Worm (Caenorhabditis elegans) whole organism, L4 larva: ENCODE measurements around the gene coh-3.

Experiments used
- F10B5.3 ChIP-seq: sonication (generic microtip); optimal IDR thresholded peaks from 2 replicates; lab custom pipeline; 2016; ENCODE audit warnings: mild to moderate bottlenecking, missing genetic modification characterization, missing compliant biosample characterization
- F26F4.8 ChIP-seq: fragments of 200-800 bp; sonication (Bioruptor generic); conservative IDR thresholded peaks from 2 replicates; pipeline ENCODE4 v1.3.6; 2022; ENCODE audit warnings: missing genetic modification characterization, missing compliant biosample characterization
- F44E2.7 ChIP-seq: fragments of 200-800 bp; sonication (Bioruptor generic); IDR thresholded peaks from 2 replicates; pipeline ENCODE4 v2.1.2; 2022; ENCODE audit warnings: missing genetic modification characterization, missing compliant biosample characterization
- F49E8.2 ChIP-seq: sonication (generic microtip); optimal IDR thresholded peaks from 2 replicates; lab custom pipeline; 2016; ENCODE audit warnings: missing compliant biosample characterization, mild to moderate bottlenecking, missing genetic modification characterization, borderline replicate concordance
- R02D3.7 ChIP-seq: fragments of 150-350 bp; sonication (generic microtip); optimal IDR thresholded peaks from 3 replicates; lab custom pipeline; 2014; ENCODE audit warnings: missing biosample characterization, missing genetic modification characterization
- T20F7.1 ChIP-seq: fragments of 200-800 bp; sonication (Bioruptor generic); optimal IDR thresholded peaks from 2 replicates; lab custom pipeline; 2018; ENCODE audit warnings: mild to moderate bottlenecking, missing genetic modification characterization, missing compliant biosample characterization
- T26A8.4 ChIP-seq: fragments of 200-800 bp; sonication (Bioruptor generic); IDR thresholded peaks from 2 replicates; pipeline ENCODE4 v1.3.6; 2022; ENCODE audit warnings: missing genetic modification characterization, missing compliant biosample characterization
- Y105C5A.15 ChIP-seq: fragments of 200-800 bp; sonication (Bioruptor generic); IDR thresholded peaks from 2 replicates; pipeline ENCODE4 v1.3.6; 2022; ENCODE audit warnings: missing genetic modification characterization, missing compliant biosample characterization
- Y48G9A.11 ChIP-seq: fragments of 200-800 bp; sonication (Bioruptor generic); IDR thresholded peaks from 2 replicates; pipeline ENCODE4 v1.3.6; 2022; ENCODE audit warnings: missing genetic modification reagents, missing genetic modification characterization, missing compliant biosample characterization
- aha-1 ChIP-seq: fragments of 150-350 bp; peaks from one replicate; lab custom pipeline; 2014; ENCODE audit warnings: missing biosample characterization, missing genetic modification characterization
- ama-1 ChIP-seq: fragments of 150-350 bp; optimal IDR thresholded peaks from 2 replicates; lab custom pipeline; 2014; ENCODE audit warnings: inconsistent platforms, mixed read lengths
- ceh-82 ChIP-seq: sonication (generic microtip); optimal IDR thresholded peaks from 2 replicates; lab custom pipeline; 2017; ENCODE audit warnings: missing biosample characterization, missing genetic modification characterization
- ctbp-1 ChIP-seq: fragments of 200-800 bp; sonication (Bioruptor generic); IDR thresholded peaks from 2 replicates; pipeline ENCODE4 v1.3.6; 2022; ENCODE audit warnings: missing genetic modification reagents, missing genetic modification characterization, missing compliant biosample characterization
- daf-16 ChIP-seq, 3 experiments: sonication (generic microtip); optimal IDR thresholded peaks; 2 replicates each; lab custom pipeline; 2016 to 2017; ENCODE audit warnings: missing genetic modification characterization in 3 of 3, missing genetic modification reagents in 3 of 3, mild to moderate bottlenecking in 2 of 3, missing compliant biosample characterization in 2 of 3, missing biosample characterization in 1 of 3, moderate library complexity in 1 of 3
- dmd-8 ChIP-seq: fragments of 200-800 bp; sonication (Bioruptor generic); IDR thresholded peaks from 2 replicates; pipeline ENCODE4 v1.3.6; 2022; ENCODE audit warnings: missing genetic modification characterization, missing compliant biosample characterization
- dpl-1 ChIP-seq: fragments of 150-350 bp; optimal IDR thresholded peaks from 2 replicates; lab custom pipeline; 2014; ENCODE audit warnings: missing biosample characterization, missing genetic modification reagents, missing genetic modification characterization
- duxl-1 ChIP-seq: sonication (generic microtip); optimal IDR thresholded peaks from 2 replicates; lab custom pipeline; 2016; ENCODE audit warnings: mild to moderate bottlenecking, missing genetic modification characterization, moderate library complexity, missing compliant biosample characterization; ENCODE audit not compliant: poor library complexity
- dve-1 ChIP-seq: sonication (generic microtip); optimal IDR thresholded peaks from 2 replicates; lab custom pipeline; 2017; ENCODE audit warnings: antibody characterized with exemption, mild to moderate bottlenecking, missing genetic modification characterization, missing compliant biosample characterization; ENCODE audit not compliant: insufficient read depth
- fos-1 ChIP-seq: fragments of 150-350 bp; optimal IDR thresholded peaks from 2 replicates; lab custom pipeline; 2014; ENCODE audit warnings: missing biosample characterization, missing genetic modification characterization
- hlh-11 ChIP-seq: fragments of 200-800 bp; sonication (Bioruptor generic); optimal IDR thresholded peaks from 2 replicates; lab custom pipeline; 2018; ENCODE audit warnings: mild to moderate bottlenecking, missing genetic modification characterization, missing compliant biosample characterization
- hlh-30 ChIP-seq: sonication (generic microtip); optimal IDR thresholded peaks from 2 replicates; lab custom pipeline; 2017; ENCODE audit warnings: antibody characterized with exemption, mild to moderate bottlenecking, missing genetic modification characterization, missing compliant biosample characterization; ENCODE audit not compliant: insufficient read depth
- hmg-1.1 ChIP-seq: fragments of 200-800 bp; sonication (Bioruptor generic); IDR thresholded peaks from 2 replicates; pipeline ENCODE4 v1.3.6; 2022; ENCODE audit warnings: missing genetic modification reagents, missing genetic modification characterization, missing compliant biosample characterization
- jun-1 ChIP-seq: fragments of 150-350 bp; optimal IDR thresholded peaks from 2 replicates; lab custom pipeline; 2014; ENCODE audit warnings: missing biosample characterization, missing genetic modification reagents, missing genetic modification characterization
- lim-7 ChIP-seq: fragments of 200-800 bp; sonication (Bioruptor generic); IDR thresholded peaks from 2 replicates; pipeline ENCODE4 v1.3.6; 2022; ENCODE audit warnings: missing genetic modification characterization, missing compliant biosample characterization
- lin-38 ChIP-seq: fragments of 200-800 bp; sonication (Bioruptor generic); IDR thresholded peaks from 2 replicates; pipeline ENCODE4 v1.3.6; 2022; ENCODE audit warnings: missing genetic modification reagents, missing genetic modification characterization, missing compliant biosample characterization
- lin-39 ChIP-seq: fragments of 150-350 bp; optimal IDR thresholded peaks from 2 replicates; lab custom pipeline; 2014; ENCODE audit warnings: missing biosample characterization, missing genetic modification reagents, missing genetic modification characterization
- lsy-2 ChIP-seq, 2 experiments: fragments of 150-350 bp in 1 of 2; sonication (generic microtip) in 1 of 2; optimal IDR thresholded peaks; 2 replicates each; lab custom pipeline; 2014 to 2017; ENCODE audit warnings: missing biosample characterization in 2 of 2, missing genetic modification characterization in 2 of 2
- mep-1 ChIP-seq: fragments of 150-350 bp; sonication (generic microtip); optimal IDR thresholded peaks from 3 replicates; lab custom pipeline; 2014; ENCODE audit warnings: missing biosample characterization, missing genetic modification characterization
- mes-2 ChIP-seq: sonication (generic microtip); optimal IDR thresholded peaks from 2 replicates; lab custom pipeline; 2016; ENCODE audit warnings: missing genotype, mild to moderate bottlenecking, missing genetic modification characterization, missing compliant biosample characterization; ENCODE audit not compliant: poor library complexity, severe bottlenecking
- mxl-2 ChIP-seq: fragments of 200-800 bp; sonication (Bioruptor generic); conservative IDR thresholded peaks from 2 replicates; pipeline ENCODE4 v1.3.6; 2022; ENCODE audit warnings: missing genetic modification reagents, missing genetic modification characterization, missing compliant biosample characterization
- nhr-102 ChIP-seq: sonication (generic microtip); optimal IDR thresholded peaks from 2 replicates; lab custom pipeline; 2016; ENCODE audit warnings: mild to moderate bottlenecking, missing genetic modification characterization, moderate library complexity, missing compliant biosample characterization
- nhr-111 ChIP-seq: fragments of 200-800 bp; sonication (Bioruptor generic); optimal IDR thresholded peaks from 2 replicates; lab custom pipeline; 2018; ENCODE audit warnings: mild to moderate bottlenecking, missing genetic modification characterization, missing compliant biosample characterization
- nhr-28 ChIP-seq: fragments of 150-350 bp; optimal IDR thresholded peaks from 2 replicates; lab custom pipeline; 2014; ENCODE audit warnings: missing biosample characterization, missing genetic modification characterization
- nhr-76 ChIP-seq: fragments of 150-350 bp; optimal IDR thresholded peaks from 2 replicates; lab custom pipeline; 2014; ENCODE audit warnings: missing biosample characterization, missing genetic modification characterization
- pha-4 ChIP-seq, 2 experiments: fragments of 150-350 bp in 1 of 2; fragments of 200-800 bp in 1 of 2; sonication (Bioruptor generic) in 1 of 2; IDR thresholded peaks in 1 of 2; optimal IDR thresholded peaks in 1 of 2; 2 replicates each; pipeline versions ENCODE4 v1.3.6 to Lab custom; 2014 to 2022; ENCODE audit warnings: missing genetic modification characterization in 2 of 2, missing genetic modification reagents in 2 of 2, missing biosample characterization in 1 of 2, missing compliant biosample characterization in 1 of 2
- pqm-1 ChIP-seq: sonication (generic microtip); optimal IDR thresholded peaks from 2 replicates; lab custom pipeline; 2017; ENCODE audit warnings: missing biosample characterization, missing genetic modification characterization
- sdz-12 ChIP-seq: fragments of 200-800 bp; sonication (Bioruptor generic); optimal IDR thresholded peaks from 2 replicates; lab custom pipeline; 2018; ENCODE audit warnings: mild to moderate bottlenecking, missing genetic modification characterization, missing compliant biosample characterization
- set-16 ChIP-seq: fragments of 200-800 bp; sonication (Bioruptor generic); IDR thresholded peaks from 2 replicates; pipeline ENCODE4 v1.3.6; 2022; ENCODE audit warnings: missing genetic modification reagents, missing genetic modification characterization, missing compliant biosample characterization
- unc-62 ChIP-seq, 3 experiments: fragments of 150-350 bp in 1 of 3; sonication (generic microtip); optimal IDR thresholded peaks in 2 of 3; peaks in 1 of 3; 1 replicate in 1 of 3; 2 replicates in 2 of 3; lab custom pipeline; 2014 to 2017; ENCODE audit warnings: missing biosample characterization in 3 of 3, missing genetic modification characterization in 3 of 3, missing genetic modification reagents in 3 of 3, missing genotype in 1 of 3
- zag-1 ChIP-seq: fragments of 150-350 bp; optimal IDR thresholded peaks from 2 replicates; lab custom pipeline; 2014; ENCODE audit warnings: missing biosample characterization, missing genetic modification characterization
- ztf-11 ChIP-seq: fragments of 150-350 bp; optimal IDR thresholded peaks from 2 replicates; lab custom pipeline; 2014; ENCODE audit warnings: missing biosample characterization, missing genetic modification characterization
- ztf-7 ChIP-seq: fragments of 150-350 bp; optimal IDR thresholded peaks from 2 replicates; lab custom pipeline; 2014; ENCODE audit warnings: missing biosample characterization, missing genetic modification characterization

coh-3 gene

DNA sequence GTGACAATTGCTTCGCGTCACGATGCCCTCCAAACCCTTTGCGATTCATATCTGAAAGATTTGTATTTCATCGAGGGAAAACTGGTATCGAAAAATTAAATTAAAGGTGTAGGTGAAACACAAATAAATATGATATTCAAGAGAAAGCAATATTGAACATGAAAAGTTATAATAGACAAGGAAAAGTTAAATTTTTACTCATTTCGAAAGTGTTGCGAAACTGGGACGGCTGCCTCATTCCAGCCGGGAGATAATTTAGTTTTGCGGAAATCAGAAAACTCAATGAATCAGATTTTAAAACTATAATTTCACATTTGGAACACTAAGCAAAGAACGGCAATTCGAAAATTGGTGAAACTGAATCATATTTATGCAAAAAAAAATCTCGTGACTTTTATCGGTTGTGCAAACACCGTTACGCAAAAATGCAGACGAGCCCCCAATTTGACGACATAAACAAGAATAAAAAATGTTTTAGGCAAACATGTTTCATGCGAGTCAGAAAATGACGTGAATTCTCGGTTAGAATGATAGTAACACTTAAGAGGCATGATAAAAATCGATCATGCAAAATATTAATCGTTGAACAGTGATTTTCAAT is 42.2 kb upstream of the coh-3 start, which contains the start of the genes nxf-1 and C15H11.11 (continued):
- peak; percentile 68 for TF ChIP-seq dpl-1 (GFP tag; lab: Kevin White, UChicago)
- peak; percentile 43; the same call in 1 of the 2 replicates for TF ChIP-seq hmg-1.1
- no peak for TF ChIP-seq fos-1 (tag; lab: Kevin White, UChicago)
- no peak for TF ChIP-seq F26F4.8 (GFP tag; lab: Robert Waterston, UW)
- TF ChIP-seq unc-62 (GFP tag; optimal IDR thresholded peaks at IDR 0.05 in 1 of 2; lab: Kevin White, UChicago): no peak
- no peak for TF ChIP-seq unc-62 (tag; optimal IDR thresholded peaks at IDR 0.05; lab: Kevin White, UChicago)
- no peak for TF ChIP-seq zag-1 (tag; lab: Kevin White, UChicago)
- no peak for TF ChIP-seq F44E2.7 (GFP tag; lab: Robert Waterston, UW)
- peak; percentile 49 for TF ChIP-seq ama-1 (lab: Kevin White, UChicago)
- peak; percentile 80 for TF ChIP-seq dve-1
- TF ChIP-seq duxl-1 (tag; lab: Kevin White, UChicago): peak; percentile 39
- peak; percentile 99 for TF ChIP-seq hlh-30 (tag; lab: Kevin White, UChicago)
- TF ChIP-seq T26A8.4 (GFP tag; lab: Robert Waterston, UW): peak; percentile 60
- peak; percentile 84 for TF ChIP-seq hlh-11 (tag; lab: Kevin White, UChicago)
- no peak for TF ChIP-seq mxl-2 (GFP tag; lab: Robert Waterston, UW)
- peak; percentile 72 for TF ChIP-seq nhr-102 (tag; lab: Kevin White, UChicago)
- no peak for TF ChIP-seq lim-7 (GFP tag; lab: Robert Waterston, UW)
- no peak for TF ChIP-seq ztf-11 (tag; lab: Kevin White, UChicago)
- TF ChIP-seq pha-4 (GFP tag; IDR thresholded peaks at IDR 0.05; lab: Robert Waterston, UW): no peak
- TF ChIP-seq pha-4 (tag; optimal IDR thresholded peaks at IDR 0.05; lab: Kevin White, UChicago): no peak
- no peak for TF ChIP-seq set-16
- peak; percentile 81 for TF ChIP-seq T20F7.1 (GFP tag; lab: Kevin White, UChicago)
- no peak for TF ChIP-seq sdz-12 (GFP tag; lab: Kevin White, UChicago)
- TF ChIP-seq, all 104 proteins: peak for 32

DNA sequence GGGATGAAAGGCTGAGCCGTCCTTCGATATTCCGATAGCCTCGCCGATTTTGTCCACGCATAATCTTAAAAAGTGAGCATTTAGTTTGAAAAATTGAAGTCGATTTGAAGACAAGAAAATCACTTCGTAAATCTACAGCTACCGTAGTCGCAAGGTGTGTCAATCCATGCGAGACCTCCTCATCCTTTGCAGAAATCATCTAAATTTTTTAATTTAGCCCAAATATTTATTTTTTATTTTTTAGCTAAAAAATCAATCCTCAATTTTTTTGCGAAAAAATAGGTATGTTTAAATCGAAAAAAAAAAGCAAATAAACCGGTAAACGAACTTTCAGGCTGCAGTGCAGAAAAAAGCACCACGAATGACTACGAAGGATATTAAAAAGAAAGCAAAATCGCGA is 39.5 kb upstream of the coh-3 start, which contains the start of the genes nxf-2 and set-31:
TSS of gene nxf-2 (minus strand) at position 101 of the 400 bp plus-strand sequence.
TSS of gene set-31 (plus strand) at position 169 of the 400 bp plus-strand sequence.
- TF ChIP-seq lsy-2 (tag; optimal IDR thresholded peaks at IDR 0.05; lab: Kevin White, UChicago) (peak in 1 of 2 experiments; percentile 19), nhr-28 (tag; lab: Kevin White, UChicago) (no peak), R02D3.7 (tag; lab: Kevin White, UChicago) (peak; percentile 39), ceh-82 (no peak), sdz-12 (GFP tag; lab: Kevin White, UChicago) (no peak), unc-62 (GFP tag; optimal IDR thresholded peaks at IDR 0.05 in 1 of 2; lab: Kevin White, UChicago) (peak in 1 of 2 experiments; percentile 19), unc-62 (tag; optimal IDR thresholded peaks at IDR 0.05; lab: Kevin White, UChicago) (no peak)

DNA sequence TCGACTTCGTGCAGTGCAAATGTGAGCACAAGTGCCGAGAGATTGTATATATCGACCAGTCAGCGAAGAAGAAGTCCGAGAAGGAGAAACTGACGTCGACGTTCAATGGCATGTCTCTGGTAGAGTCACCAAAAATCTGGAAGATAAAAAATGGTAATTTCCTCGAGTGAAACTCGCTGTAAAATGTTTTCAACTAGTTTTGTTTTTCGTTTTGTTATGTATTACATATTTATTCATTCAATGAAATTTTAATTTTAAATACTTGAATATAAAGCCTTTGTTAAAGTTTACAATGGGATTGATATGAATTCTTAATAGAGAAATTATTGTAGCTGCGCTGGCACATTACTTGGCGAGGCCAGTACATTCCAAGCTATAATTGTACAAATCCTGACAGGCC is 37.4 kb upstream of the coh-3 start:
- TF ChIP-seq nhr-111 (GFP tag; lab: Kevin White, UChicago) (no peak), R02D3.7 (tag; lab: Kevin White, UChicago) (no peak), F49E8.2 (tag; lab: Kevin White, UChicago) (no peak), lin-38 (GFP tag; lab: Robert Waterston, UW) (peak; percentile 26; the same call in 1 of the 2 replicates)

DNA sequence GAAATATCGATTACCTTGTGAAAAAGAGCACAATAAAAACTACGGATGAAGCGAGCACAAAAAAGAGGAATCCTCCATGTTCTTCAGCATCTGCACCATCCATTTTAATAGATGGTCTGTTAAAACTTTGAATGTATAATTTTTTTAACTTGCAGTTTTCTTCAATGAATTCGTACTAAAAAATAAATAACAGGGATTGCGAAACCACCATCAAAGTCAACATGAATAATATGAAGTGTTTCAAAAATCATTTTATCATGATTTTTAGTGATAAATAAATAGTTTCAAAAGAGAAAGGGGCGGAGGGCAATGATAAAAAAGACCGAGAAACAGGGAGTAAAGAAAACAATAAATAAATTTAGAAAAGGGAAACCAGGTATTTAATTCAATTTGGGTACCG is 35.9 kb upstream of the coh-3 start, which contains the start of gene dhs-22:
TSS of gene dhs-22 (minus strand) at position 116 of the 400 bp plus-strand sequence.
- TF ChIP-seq jun-1 (tag; lab: Kevin White, UChicago) (no peak), lin-38 (GFP tag; lab: Robert Waterston, UW) (0 out of 2 replicates have a peak, but pooled peaks have one; percentile 44), mes-2 (tag; lab: Kevin White, UChicago) (no peak), lin-39 (tag; lab: Kevin White, UChicago) (no peak), daf-16 (GFP tag; optimal IDR thresholded peaks at IDR 0.05; lab: Kevin White, UChicago) (no peak), daf-16 (tag; optimal IDR thresholded peaks at IDR 0.05; lab: Kevin White, UChicago) (peak; percentile 81), dmd-8 (GFP tag; lab: Robert Waterston, UW) (no peak), Y105C5A.15 (no peak), ctbp-1 (no peak), ztf-7 (tag; lab: Kevin White, UChicago) (no peak), F10B5.3 (tag; lab: Kevin White, UChicago) (no peak), F49E8.2 (tag; lab: Kevin White, UChicago) (no peak), pqm-1 (peak; percentile 24), dpl-1 (GFP tag; lab: Kevin White, UChicago) (no peak), mep-1 (tag; lab: Kevin White, UChicago) (peak; percentile 36), pha-4 (GFP tag; IDR thresholded peaks at IDR 0.05; lab: Robert Waterston, UW) (peak; percentile 49; the same call in 1 of the 2 replicates), pha-4 (tag; optimal IDR thresholded peaks at IDR 0.05; lab: Kevin White, UChicago) (no peak), aha-1 (tag; lab: Kevin White, UChicago) (no peak), ztf-11 (tag; lab: Kevin White, UChicago) (no peak), nhr-76 (tag; lab: Kevin White, UChicago) (no peak), Y48G9A.11 (GFP tag; lab: Robert Waterston, UW) (no peak)
